Fruit fly (Drosophila melanogaster): Measurements from ENCODE around the gene CG6026.

The CG6026 gene

dm6 chr3R:19014742-19015422, 18.5 kb upstream of the CG6026 start (continued):
- TF ChIP-seq psq (GFP tag; optimal IDR thresholded peaks at IDR 0.05) (no peak), vfl (GFP tag; optimal IDR thresholded peaks at IDR 0.05) (no peak), danr (GFP tag; IDR thresholded peaks at IDR 0.05) (0 out of 2 replicates have a peak, but pooled peaks have one; percentile 20), sd (tag; optimal IDR thresholded peaks at IDR 0.05) (no peak), Atf6 (GFP tag; IDR thresholded peaks at IDR 0.05) (no peak), amos (GFP tag; IDR thresholded peaks at IDR 0.05; ENCODE audit: partially characterized antibody) (no peak), CG10321 (GFP tag; IDR thresholded peaks at IDR 0.05) (no peak), org-1 (GFP tag; optimal IDR thresholded peaks at IDR 0.05) (no peak), Xrp1 (GFP tag; IDR thresholded peaks at IDR 0.05) (peak; percentile 70; the same call in 1 of the 2 replicates), bowl (GFP tag; IDR thresholded peaks at IDR 0.05) (no peak), CG7963 (GFP tag; IDR thresholded peaks at IDR 0.05; ENCODE audit: partially characterized antibody) (no peak), zfh2 (GFP tag; optimal IDR thresholded peaks at IDR 0.05) (no peak), Nf-YC (tag; optimal IDR thresholded peaks at IDR 0.05) (no peak), rib (GFP tag; IDR thresholded peaks at IDR 0.05) (no peak), CG9876 (GFP tag; optimal IDR thresholded peaks at IDR 0.05) (no peak), H2.0 (GFP tag; IDR thresholded peaks at IDR 0.05) (no peak), Hey (tag; optimal IDR thresholded peaks at IDR 0.05) (no peak), fd102C (GFP tag; optimal IDR thresholded peaks at IDR 0.05) (no peak), row (GFP tag; IDR thresholded peaks at IDR 0.05) (peak; percentile 58), CG1792 (GFP tag; optimal IDR thresholded peaks at IDR 0.05) (no peak), CG9215 (GFP tag; IDR thresholded peaks at IDR 0.05) (no peak), CG4404 (GFP tag; IDR thresholded peaks at IDR 0.05) (no peak), CG13123 (GFP tag; optimal IDR thresholded peaks at IDR 0.05) (no peak), Dref (GFP tag; IDR thresholded peaks at IDR 0.05) (no peak), Six4 (GFP tag; optimal IDR thresholded peaks at IDR 0.05) (peak; percentile 44), tup (GFP tag; optimal IDR thresholded peaks at IDR 0.05) (no peak), CG7745 (tag; optimal IDR thresholded peaks at IDR 0.05) (peak; percentile 73), tgo (GFP tag; IDR thresholded peaks at IDR 0.05) (peak; percentile 14; the same call in 1 of the 3 replicates), CG16863 (GFP tag; optimal IDR thresholded peaks at IDR 0.05) (no peak), tll (GFP tag; optimal IDR thresholded peaks at IDR 0.05) (no peak), CG5180 (GFP tag; optimal IDR thresholded peaks at IDR 0.05) (peak; percentile 5), Optix (GFP tag; IDR thresholded peaks at IDR 0.05) (no peak), Camta (GFP tag; optimal IDR thresholded peaks at IDR 0.05) (no peak), prd (optimal IDR thresholded peaks at IDR 0.05) (no peak), prd (GFP tag; IDR thresholded peaks at IDR 0.05) (peak; percentile 56; the same call in 1 of the 3 replicates), twi (tag; optimal IDR thresholded peaks at IDR 0.05) (no peak), CG15479 (GFP tag; optimal IDR thresholded peaks at IDR 0.05) (no peak), CG10267 (tag; optimal IDR thresholded peaks at IDR 0.05) (peak; percentile 52), CG8924 (tag; optimal IDR thresholded peaks at IDR 0.05) (peak; percentile 50), Ravus (GFP tag; IDR thresholded peaks at IDR 0.05) (no peak), CG2199 (GFP tag; IDR thresholded peaks at IDR 0.05) (no peak), sc (optimal IDR thresholded peaks at IDR 0.05) (no peak), sc (GFP tag; optimal IDR thresholded peaks at IDR 0.05) (peak; percentile 43), ERR (GFP tag; optimal IDR thresholded peaks at IDR 0.05) (no peak), CG9932 (GFP tag; IDR thresholded peaks at IDR 0.05) (no peak), NK7.1 (GFP tag; optimal IDR thresholded peaks at IDR 0.05) (no peak), fd3F (GFP tag; optimal IDR thresholded peaks at IDR 0.05) (no peak), CG1233 (GFP tag; optimal IDR thresholded peaks at IDR 0.05) (no peak), CG18619 (GFP tag; optimal IDR thresholded peaks at IDR 0.05) (no peak), wdn (GFP tag; IDR thresholded peaks at IDR 0.05) (no peak), slbo (GFP tag; IDR thresholded peaks at IDR 0.05) (peak; percentile 21; the same call in 1 of the 2 replicates), crc (GFP tag; optimal IDR thresholded peaks at IDR 0.05) (no peak)
